Fruit fly (Drosophila melanogaster) whole organism, embryonic: ENCODE data around the gene RpL28.

Experiments
- Ada2b ChIP-seq: fragments of 200-800 bp; sonication (Bioruptor generic); IDR thresholded peaks from 2 replicates; pipeline ENCODE4 v1.3.6; 2022; ENCODE audit warnings: missing biosample characterization, missing genetic modification characterization
- Adf1 ChIP-seq: fragments of 200-800 bp; sonication (Bioruptor generic); IDR thresholded peaks from 2 replicates; pipeline ENCODE4 v1.3.6; 2022; ENCODE audit warnings: missing biosample characterization, missing genetic modification characterization
- Atf6 ChIP-seq: fragments of 200-800 bp; sonication (Bioruptor generic); IDR thresholded peaks from 2 replicates; pipeline ENCODE4 v1.3.6; 2022; ENCODE audit warnings: missing biosample characterization, missing genetic modification characterization
- B-H1 ChIP-seq: fragments of 200-800 bp; sonication (Bioruptor generic); IDR thresholded peaks from 3 replicates; pipeline ENCODE4 v1.3.6; 2022; ENCODE audit warnings: missing biosample characterization, missing genetic modification characterization
- CG10209 ChIP-seq: fragments of 200-800 bp; sonication (Bioruptor generic); optimal IDR thresholded peaks from 3 replicates; lab custom pipeline; 2017; ENCODE audit warnings: missing biosample characterization, mild to moderate bottlenecking, missing genetic modification characterization, missing genetic modification reagents
- CG11456 ChIP-seq: fragments of 200-800 bp; sonication (Bioruptor generic); IDR thresholded peaks from 3 replicates; pipeline ENCODE4 v1.3.6; 2022; ENCODE audit warnings: missing biosample characterization, missing genetic modification characterization
- CG1233 ChIP-seq: fragments of 200-800 bp; sonication (Bioruptor generic); optimal IDR thresholded peaks from 4 replicates; lab custom pipeline; 2018; ENCODE audit warnings: missing biosample characterization, mild to moderate bottlenecking, missing genetic modification characterization
- CG12391 ChIP-seq: fragments of 200-800 bp; sonication (Bioruptor generic); optimal IDR thresholded peaks from 3 replicates; lab custom pipeline; 2018; ENCODE audit warnings: missing biosample characterization, mild to moderate bottlenecking, missing genetic modification characterization, moderate library complexity
- CG13624 ChIP-seq: fragments of 200-800 bp; sonication (Bioruptor generic); optimal IDR thresholded peaks from 2 replicates; lab custom pipeline; 2016; ENCODE audit warnings: missing biosample characterization, missing genetic modification characterization
- CG13775 ChIP-seq: fragments of 200-800 bp; sonication (Bioruptor generic); optimal IDR thresholded peaks from 3 replicates; lab custom pipeline; 2017; ENCODE audit warnings: missing biosample characterization, mild to moderate bottlenecking, missing genetic modification characterization
- CG15011 ChIP-seq: fragments of 200-800 bp; sonication (Bioruptor generic); optimal IDR thresholded peaks from 3 replicates; lab custom pipeline; 2018; ENCODE audit warnings: missing biosample characterization, mild to moderate bottlenecking, missing genetic modification characterization
- CG15269 ChIP-seq: fragments of 200-800 bp; sonication (Bioruptor generic); optimal IDR thresholded peaks from 2 replicates; lab custom pipeline; 2018; ENCODE audit warnings: missing biosample characterization, mild to moderate bottlenecking, missing genetic modification characterization, moderate library complexity
- CG17612 ChIP-seq: fragments of 200-800 bp; sonication (Bioruptor generic); IDR thresholded peaks from 2 replicates; pipeline ENCODE4 v1.3.6; 2022; ENCODE audit warnings: missing biosample characterization, missing genetic modification characterization
- CG17802 ChIP-seq: fragments of 200-800 bp; sonication (Bioruptor generic); optimal IDR thresholded peaks from 2 replicates; lab custom pipeline; 2018; ENCODE audit warnings: missing biosample characterization, mild to moderate bottlenecking, missing genetic modification characterization, moderate library complexity
- CG17912 ChIP-seq: fragments of 200-800 bp; sonication (Bioruptor generic); optimal IDR thresholded peaks from 2 replicates; lab custom pipeline; 2018; ENCODE audit warnings: missing biosample characterization, mild to moderate bottlenecking, missing genetic modification characterization
- CG30431 ChIP-seq: fragments of 200-800 bp; sonication (Bioruptor generic); optimal IDR thresholded peaks from 2 replicates; lab custom pipeline; 2017; ENCODE audit warnings: missing biosample characterization, missing genetic modification characterization
- CG3163 ChIP-seq: fragments of 200-800 bp; sonication (Bioruptor generic); optimal IDR thresholded peaks from 3 replicates; lab custom pipeline; 2016; ENCODE audit warnings: missing biosample characterization, missing genetic modification characterization
- CG33213 ChIP-seq: fragments of 200-800 bp; sonication (Bioruptor generic); optimal IDR thresholded peaks from 3 replicates; lab custom pipeline; 2016; ENCODE audit warnings: missing biosample characterization, missing genetic modification characterization
- CG4617 ChIP-seq: fragments of 200-800 bp; sonication (Bioruptor generic); optimal IDR thresholded peaks from 3 replicates; lab custom pipeline; 2016; ENCODE audit warnings: missing biosample characterization, missing genetic modification characterization, borderline replicate concordance
- CG6791 ChIP-seq: fragments of 200-800 bp; sonication (Bioruptor generic); IDR thresholded peaks from 3 replicates; pipeline ENCODE4 v1.3.6; 2022; ENCODE audit warnings: missing biosample characterization, missing genetic modification characterization; ENCODE audit not compliant: partially characterized antibody
- CG6854 ChIP-seq: fragments of 200-800 bp; sonication (Bioruptor generic); optimal IDR thresholded peaks from 3 replicates; lab custom pipeline; 2017; ENCODE audit warnings: missing biosample characterization, mild to moderate bottlenecking, missing genetic modification characterization
- CG7357 ChIP-seq: fragments of 200-800 bp; sonication (Bioruptor generic); IDR thresholded peaks from 3 replicates; pipeline ENCODE4 v1.3.6; 2022; ENCODE audit warnings: missing biosample characterization, missing genetic modification characterization
- CG9727 ChIP-seq: fragments of 200-800 bp; sonication (Bioruptor generic); optimal IDR thresholded peaks from 3 replicates; lab custom pipeline; 2017; ENCODE audit warnings: missing biosample characterization, mild to moderate bottlenecking, missing genetic modification characterization
- CG9876 ChIP-seq: fragments of 200-800 bp; sonication (Bioruptor generic); optimal IDR thresholded peaks from 2 replicates; lab custom pipeline; 2016; ENCODE audit warnings: missing biosample characterization, missing genetic modification characterization
- CkIIα-i1 ChIP-seq: fragments of 200-800 bp; sonication (Bioruptor generic); IDR thresholded peaks from 2 replicates; pipeline ENCODE4 v1.3.6; 2022; ENCODE audit warnings: missing biosample characterization, missing genetic modification characterization
- CoRest ChIP-seq: fragments of 200-800 bp; sonication (Bioruptor generic); optimal IDR thresholded peaks from 3 replicates; lab custom pipeline; 2018; ENCODE audit warnings: missing biosample characterization, mild to moderate bottlenecking, missing genetic modification characterization, moderate library complexity
- Dip2 ChIP-seq: fragments of 200-800 bp; sonication (Bioruptor generic); IDR thresholded peaks from 2 replicates; pipeline ENCODE4 v1.3.6; 2022; ENCODE audit warnings: missing biosample characterization, missing genetic modification characterization
- Doc2 ChIP-seq: fragments of 200-800 bp; sonication (Bioruptor generic); IDR thresholded peaks from 2 replicates; pipeline ENCODE4 v1.3.6; 2022; ENCODE audit warnings: missing biosample characterization, missing genetic modification characterization
- H15 ChIP-seq: fragments of 200-800 bp; sonication (Bioruptor generic); IDR thresholded peaks from 3 replicates; pipeline ENCODE4 v1.3.6; 2022; ENCODE audit warnings: missing biosample characterization, missing genetic modification characterization
- Hand ChIP-seq: fragments of 200-800 bp; sonication (Bioruptor generic); optimal IDR thresholded peaks from 2 replicates; lab custom pipeline; 2017; ENCODE audit warnings: mild to moderate bottlenecking, missing biosample characterization, missing genetic modification reagents, missing genetic modification characterization
- NFAT ChIP-seq: fragments of 200-800 bp; sonication (Bioruptor generic); IDR thresholded peaks from 2 replicates; pipeline ENCODE4 v1.3.6; 2022; ENCODE audit warnings: missing biosample characterization, missing genetic modification characterization
- Scr ChIP-seq: fragments of 200-800 bp; sonication (Bioruptor generic); IDR thresholded peaks from 2 replicates; pipeline ENCODE4 v1.3.6; 2022; ENCODE audit warnings: missing biosample characterization, missing genetic modification characterization; ENCODE audit not compliant: partially characterized antibody
- Side ChIP-seq: fragments of 200-800 bp; sonication (Bioruptor generic); optimal IDR thresholded peaks from 2 replicates; lab custom pipeline; 2016; ENCODE audit warnings: missing biosample characterization, missing genetic modification characterization
- Xbp1 ChIP-seq: fragments of 200-800 bp; sonication (Bioruptor generic); optimal IDR thresholded peaks from 3 replicates; lab custom pipeline; 2016; ENCODE audit warnings: missing biosample characterization, mild to moderate bottlenecking, missing genetic modification characterization
- al ChIP-seq: fragments of 200-800 bp; sonication (Bioruptor generic); IDR thresholded peaks from 2 replicates; pipeline ENCODE4 v1.3.6; 2022; ENCODE audit warnings: missing biosample characterization, missing genetic modification characterization
- ase ChIP-seq: fragments of 200-800 bp; sonication (Bioruptor generic); IDR thresholded peaks from 3 replicates; pipeline ENCODE4 v1.3.6; 2022; ENCODE audit warnings: missing biosample characterization, missing genetic modification characterization
- ash1 ChIP-seq: fragments of 200-800 bp; sonication (Bioruptor generic); optimal IDR thresholded peaks from 2 replicates; lab custom pipeline; 2018; ENCODE audit warnings: missing biosample characterization, mild to moderate bottlenecking, missing genetic modification characterization
- bsh ChIP-seq, 2 experiments: fragments of 200-800 bp; sonication (Bioruptor generic); optimal IDR thresholded peaks; 2 replicates each; lab custom pipeline; 2017 to 2018; ENCODE audit warnings: mild to moderate bottlenecking in 2 of 2, missing biosample characterization in 2 of 2, missing genetic modification characterization in 2 of 2, moderate library complexity in 1 of 2
- crc ChIP-seq: fragments of 200-800 bp; sonication (Bioruptor generic); optimal IDR thresholded peaks from 2 replicates; lab custom pipeline; 2016; ENCODE audit warnings: missing biosample characterization, missing genetic modification characterization
- gem ChIP-seq: fragments of 200-800 bp; sonication (Bioruptor generic); optimal IDR thresholded peaks from 2 replicates; lab custom pipeline; 2019; ENCODE audit warnings: missing biosample characterization, mild to moderate bottlenecking, missing genetic modification characterization, moderate library complexity
- grn ChIP-seq: fragments of 200-800 bp; sonication (Bioruptor generic); optimal IDR thresholded peaks from 3 replicates; lab custom pipeline; 2017; ENCODE audit warnings: missing biosample characterization, missing genetic modification characterization
- gro ChIP-seq: fragments of 200-800 bp; sonication (Bioruptor generic); optimal IDR thresholded peaks from 2 replicates; lab custom pipeline; 2016; ENCODE audit warnings: missing biosample characterization, missing genetic modification characterization
- hbn ChIP-seq: fragments of 200-800 bp; sonication (Bioruptor generic); IDR thresholded peaks from 2 replicates; pipeline ENCODE4 v1.3.6; 2022; ENCODE audit warnings: missing biosample characterization, missing genetic modification characterization; ENCODE audit not compliant: partially characterized antibody
- odd ChIP-seq: fragments of 200-800 bp; sonication (Bioruptor generic); optimal IDR thresholded peaks from 2 replicates; lab custom pipeline; 2017; ENCODE audit warnings: missing biosample characterization, mild to moderate bottlenecking, missing genetic modification characterization
- pzg ChIP-seq: fragments of 200-800 bp; sonication (Bioruptor generic); optimal IDR thresholded peaks from 3 replicates; lab custom pipeline; 2018; ENCODE audit warnings: missing biosample characterization, mild to moderate bottlenecking, missing genetic modification characterization, moderate library complexity
- scrt ChIP-seq: fragments of 200-800 bp; sonication (Bioruptor generic); optimal IDR thresholded peaks from 2 replicates; lab custom pipeline; 2018; ENCODE audit warnings: missing biosample characterization, mild to moderate bottlenecking, missing genetic modification characterization, moderate library complexity
- sqz ChIP-seq: fragments of 200-800 bp; sonication (Bioruptor generic); optimal IDR thresholded peaks from 3 replicates; lab custom pipeline; 2018; ENCODE audit warnings: missing biosample characterization, mild to moderate bottlenecking, missing genetic modification characterization
- tup ChIP-seq: fragments of 200-800 bp; sonication (Bioruptor generic); optimal IDR thresholded peaks from 2 replicates; lab custom pipeline; 2016; ENCODE audit warnings: missing biosample characterization, mild to moderate bottlenecking, missing genetic modification characterization, moderate library complexity
- wdn ChIP-seq: fragments of 200-800 bp; sonication (Bioruptor generic); IDR thresholded peaks from 2 replicates; pipeline ENCODE4 v1.3.6; 2022; ENCODE audit warnings: missing biosample characterization, missing genetic modification characterization
- yki ChIP-seq: fragments of >200 bp; optimal IDR thresholded peaks from 3 replicates; lab custom pipeline; 2018

RpL28 gene

DNA sequence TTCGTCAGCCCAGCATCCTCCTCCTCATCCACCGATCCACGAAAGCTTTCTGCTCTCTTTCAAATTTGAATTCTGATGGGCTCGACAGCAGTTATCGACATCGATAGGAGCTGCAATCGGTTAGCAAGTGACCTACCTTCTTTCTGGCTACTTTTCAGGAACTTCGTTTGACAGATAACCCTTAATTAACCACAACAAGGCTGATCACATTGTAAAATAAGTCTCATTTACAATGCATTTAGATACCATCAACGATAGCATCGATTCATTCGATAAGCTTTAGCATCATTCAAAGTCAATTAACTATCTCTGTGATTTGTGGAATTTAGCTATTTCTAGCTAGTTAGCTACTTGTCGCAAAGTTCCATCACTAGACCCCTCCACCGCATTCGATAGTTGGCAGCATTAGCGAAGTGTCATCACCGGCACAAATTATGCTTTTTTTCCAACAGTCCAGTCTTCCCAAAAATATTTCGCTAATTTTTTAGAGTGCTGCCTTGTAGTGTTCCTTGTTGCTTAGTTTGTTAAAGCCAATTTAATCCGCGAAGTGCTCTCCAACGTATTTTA, 44.1 kb downstream of the RpL28 start, which contains the start of the genes MnM and Girdin:
MnM (minus strand) TSS at position 51 of the 567 bp plus-strand sequence.
Girdin (plus strand) TSS at position 401 of the 567 bp plus-strand sequence.
- TF ChIP-seq CG13624 (GFP tag; lab: Kevin White, UChicago) (peak; percentile 80), CG9876 (peak; percentile 60), wdn (GFP tag; lab: Robert Waterston, UW) (no peak), CG9727 (peak; percentile 46), CG11456 (GFP tag; lab: Robert Waterston, UW) (peak; percentile 57; the same call in 2 of the 3 replicates), CG6791 (GFP tag; lab: Robert Waterston, UW) (peak; percentile 69; the same call in 1 of the 3 replicates), CG17912 (GFP tag; lab: Kevin White, UChicago) (no peak), CG4617 (GFP tag; lab: Kevin White, UChicago) (peak; percentile 84), Scr (GFP tag; lab: Robert Waterston, UW) (peak; percentile 92), pzg (GFP tag; lab: Kevin White, UChicago) (peak; percentile 82), Side (GFP tag; lab: Kevin White, UChicago) (peak; percentile 49), ase (GFP tag; lab: Robert Waterston, UW) (no peak), CG1233 (GFP tag; lab: Kevin White, UChicago) (no peak), CoRest (peak; percentile 81), CG33213 (peak; percentile 64), Adf1 (no peak), CG15269 (tag; lab: Kevin White, UChicago) (no peak), Atf6 (GFP tag; lab: Robert Waterston, UW) (no peak; the same call in 1 of the 2 replicates), CG12391 (peak; percentile 75), al (peak; percentile 44; the same call in 1 of the 2 replicates), CG7357 (GFP tag; lab: Robert Waterston, UW) (no peak), grn (no peak), B-H1 (GFP tag; lab: Robert Waterston, UW) (no peak), Xbp1 (GFP tag; lab: Kevin White, UChicago) (peak; percentile 79), CG6854 (GFP tag; lab: Kevin White, UChicago) (no peak), CG30431 (GFP tag; lab: Kevin White, UChicago) (peak; percentile 15), scrt (GFP tag; lab: Kevin White, UChicago) (no peak), Hand (GFP tag; lab: Kevin White, UChicago) (no peak), ash1 (GFP tag; lab: Kevin White, UChicago) (no peak), CG15011 (GFP tag; lab: Kevin White, UChicago) (no peak), CG3163 (peak; percentile 77), tup (no peak), CG10209 (GFP tag; lab: Kevin White, UChicago) (peak; percentile 56), CG17612 (GFP tag; lab: Robert Waterston, UW) (no peak), yki (lab: Kevin White, UChicago) (no peak), bsh (GFP tag; optimal IDR thresholded peaks at IDR 0.05; lab: Kevin White, UChicago) (peak in 1 of 2 experiments; percentile 41), Ada2b (GFP tag; lab: Robert Waterston, UW) (no peak; the same call in 1 of the 2 replicates), Doc2 (no peak), Dip2 (no peak), sqz (GFP tag; lab: Kevin White, UChicago) (no peak), CG13775 (GFP tag; lab: Kevin White, UChicago) (peak; percentile 71), gro (peak; percentile 63), NFAT (peak; percentile 62; the same call in 1 of the 2 replicates), H15 (GFP tag; lab: Robert Waterston, UW) (no peak), CkIIα-i1 (GFP tag; lab: Robert Waterston, UW) (no peak), odd (no peak), hbn (peak; percentile 75), gem (no peak), CG17802 (tag; lab: Kevin White, UChicago) (no peak), crc (GFP tag; lab: Kevin White, UChicago) (peak; percentile 0)
